Worm (Caenorhabditis elegans) whole organism, midembryonic: ENCODE data around the gene ccpp-6.

Source experiments
- cog-1 ChIP-seq: sonication (generic microtip); optimal IDR thresholded peaks from 2 replicates; lab custom pipeline; 2016; ENCODE audit warnings: missing genetic modification characterization, missing compliant biosample characterization
- flt-1 ChIP-seq: fragments of 200-800 bp; sonication (Bioruptor generic); IDR thresholded peaks from 2 replicates; pipeline ENCODE4 v1.3.6; 2022; ENCODE audit warnings: missing genetic modification characterization, missing compliant biosample characterization
- klf-2 ChIP-seq: fragments of 200-800 bp; sonication (Bioruptor generic); conservative IDR thresholded peaks from 2 replicates; pipeline ENCODE4 v1.3.6; 2022; ENCODE audit warnings: missing genetic modification reagents, missing genetic modification characterization, missing compliant biosample characterization
- med-1 ChIP-seq: sonication (generic microtip); optimal IDR thresholded peaks from 2 replicates; lab custom pipeline; 2017; ENCODE audit warnings: missing genetic modification characterization, mild to moderate bottlenecking, missing compliant biosample characterization, antibody characterized with exemption, missing genetic modification reagents; ENCODE audit not compliant: insufficient read depth
- ref-1 ChIP-seq: fragments of 200-800 bp; sonication (Bioruptor generic); conservative IDR thresholded peaks from 2 replicates; pipeline ENCODE4 v1.3.6; 2022; ENCODE audit warnings: missing genetic modification reagents, missing genetic modification characterization, missing compliant biosample characterization
- tab-1 ChIP-seq: fragments of 200-800 bp; sonication (Bioruptor generic); IDR thresholded peaks from 2 replicates; pipeline ENCODE4 v1.3.6; 2022; ENCODE audit warnings: missing genetic modification characterization, missing compliant biosample characterization
- ztf-29 ChIP-seq: fragments of 200-800 bp; sonication (Bioruptor generic); IDR thresholded peaks from 2 replicates; pipeline ENCODE4 v1.3.6; 2022; ENCODE audit warnings: missing genetic modification reagents, missing genetic modification characterization, missing compliant biosample characterization

DNA sequence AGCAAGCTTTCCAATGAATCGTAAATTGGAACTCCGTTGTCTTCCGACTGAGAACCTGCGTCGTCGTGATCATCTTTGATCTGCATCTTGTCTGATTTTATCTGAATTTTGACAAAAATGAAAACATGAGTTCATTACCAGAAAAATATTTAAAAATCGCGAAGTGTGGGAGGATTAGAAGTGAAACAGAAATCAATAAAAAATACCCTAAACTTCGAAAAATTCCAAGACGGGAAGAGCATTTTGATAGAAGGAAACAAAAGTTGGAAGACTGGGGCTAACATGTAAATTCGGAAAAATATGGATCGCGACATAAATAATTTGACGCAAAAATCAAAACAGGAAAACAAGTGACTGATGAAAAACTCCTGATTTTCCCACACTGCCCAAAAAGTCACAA lies 38.5 kb upstream of the ccpp-6 start, which contains the start of gene F07F6.8:
- TF ChIP-seq flt-1 (GFP tag; lab: Robert Waterston, UW) (no peak), cog-1 (no peak), ztf-29 (no peak), klf-2 (GFP tag; lab: Robert Waterston, UW) (no peak), tab-1 (GFP tag; lab: Robert Waterston, UW) (no peak), med-1 (GFP tag; lab: Kevin White, UChicago) (no peak), ref-1 (GFP tag; lab: Robert Waterston, UW) (no peak)
